Worm (Caenorhabditis elegans): ENCODE data around the gene rnh-1.2.

rnh-1.2 gene

ce11 chrII:9802642-9803041 lies 39.2 kb downstream of the rnh-1.2 start, which contains the start of gene cyp-13A6:
TSS of gene cyp-13A6 (minus strand) at chrII:9802821.
- TF ChIP-seq unc-62 (GFP tag; optimal IDR thresholded peaks at IDR 0.05), result no peak

ce11 chrII:9800251-9800650 lies 41.6 kb downstream of the rnh-1.2 start, which contains the start of gene cyp-13A5:
TSS of gene cyp-13A5 (minus strand) at chrII:9800362.
- TF ChIP-seq unc-62 (GFP tag; optimal IDR thresholded peaks at IDR 0.05), result no peak

ce11 chrII:9797664-9798063 lies 44.2 kb downstream of the rnh-1.2 start, which contains the start of gene cyp-13A4:
TSS of gene cyp-13A4 (minus strand) at chrII:9797740.
- no peak for TF ChIP-seq unc-62 (GFP tag; optimal IDR thresholded peaks at IDR 0.05)

- TF ChIP-seq unc-62 (GFP tag; optimal IDR thresholded peaks at IDR 0.05), result no peak
Measured at ce11 chrII:9793197-9793596, 48.6 kb downstream of the rnh-1.2 start, which contains the start of gene cyp-13A3. TSS of gene cyp-13A3 (minus strand) at chrII:9793297.

ce11 chrII:9791185-9791584 lies 50.6 kb downstream of the rnh-1.2 start:
- no peak for TF ChIP-seq unc-62 (GFP tag; optimal IDR thresholded peaks at IDR 0.05)

All from whole organism, dauer.